Worm (Caenorhabditis elegans) whole organism, dauer: ENCODE results near the gene F13A7.1.
"Not testable (repeated sequence)": the region's sequence is repeated elsewhere in the genome, so short reads cannot be mapped to it uniquely, and the experiment has no call there.

Experiments used
- unc-62 ChIP-seq: sonication (generic microtip); optimal IDR thresholded peaks from 2 replicates; lab custom pipeline; 2017; ENCODE audit warnings: missing biosample characterization, missing genetic modification reagents, missing genetic modification characterization

Gene F13A7.1

DNA sequence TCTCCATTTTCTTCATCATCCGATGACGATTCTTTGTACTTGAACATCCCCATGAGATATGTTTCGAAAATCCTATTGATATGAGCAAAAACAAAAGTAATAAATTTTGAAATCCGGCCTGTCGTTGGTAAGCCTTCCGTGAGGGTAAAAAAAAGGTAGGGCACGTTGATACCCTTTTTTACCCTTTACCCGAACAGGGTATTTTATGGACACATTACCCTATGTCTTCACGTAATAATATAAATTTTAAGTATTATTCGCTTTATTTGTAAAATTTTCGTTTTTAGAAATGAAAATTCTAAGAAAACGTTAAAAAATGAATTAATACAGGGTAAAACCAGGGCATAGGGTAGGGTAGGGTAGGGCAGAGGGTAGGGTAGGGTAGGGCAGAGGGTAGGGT lies 6.0 kb upstream of the F13A7.1 start, which contains the start of gene F13A7.7:
Gene F13A7.7, minus strand, starts transcription at position 101 of the 400 bp plus-strand sequence.
- TF ChIP-seq unc-62 (GFP tag; lab: Kevin White, UChicago), result not testable (repeated sequence)

DNA sequence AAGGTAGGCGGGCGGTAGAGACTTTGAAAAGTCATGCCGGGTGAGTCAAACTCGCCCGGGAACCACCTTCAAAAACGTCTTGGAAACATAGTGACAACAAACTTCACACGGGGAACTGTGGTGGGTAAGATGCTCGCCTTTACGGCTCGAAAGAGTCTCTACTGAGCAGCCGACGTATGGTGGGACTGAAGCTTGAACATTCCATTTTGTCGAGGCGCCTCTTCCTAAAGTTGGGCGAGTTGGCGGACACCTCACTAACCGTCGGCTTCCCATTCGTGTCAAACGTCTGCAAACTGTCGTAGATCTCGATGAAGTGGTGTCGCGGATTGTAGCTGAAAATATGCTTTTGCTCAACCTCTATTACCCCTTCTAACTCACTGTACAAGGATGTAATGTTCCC lies 5.2 kb upstream of the F13A7.1 start:
- no peak for TF ChIP-seq unc-62 (GFP tag; lab: Kevin White, UChicago)

DNA sequence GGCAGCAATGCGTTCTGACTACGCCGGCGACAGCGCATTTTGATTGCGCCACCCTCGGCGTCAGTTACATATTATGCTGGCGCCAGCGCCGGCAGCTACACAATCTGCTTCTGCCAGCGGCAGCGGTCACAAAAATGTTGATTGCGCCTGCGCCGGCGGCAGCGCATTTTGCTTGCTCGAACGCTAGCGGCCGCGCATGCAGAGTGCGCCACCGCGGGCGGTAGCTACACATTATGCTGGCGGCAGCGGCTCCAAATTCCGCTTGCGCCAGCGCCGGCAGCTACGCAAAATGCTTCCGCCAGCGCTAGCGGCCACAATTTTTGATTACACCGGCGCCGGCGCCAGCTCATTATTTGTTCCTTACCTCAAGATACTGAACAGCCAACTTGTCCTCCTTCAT lies 561 bp downstream of the F13A7.1 start:
- no peak for TF ChIP-seq unc-62 (GFP tag; lab: Kevin White, UChicago)

DNA sequence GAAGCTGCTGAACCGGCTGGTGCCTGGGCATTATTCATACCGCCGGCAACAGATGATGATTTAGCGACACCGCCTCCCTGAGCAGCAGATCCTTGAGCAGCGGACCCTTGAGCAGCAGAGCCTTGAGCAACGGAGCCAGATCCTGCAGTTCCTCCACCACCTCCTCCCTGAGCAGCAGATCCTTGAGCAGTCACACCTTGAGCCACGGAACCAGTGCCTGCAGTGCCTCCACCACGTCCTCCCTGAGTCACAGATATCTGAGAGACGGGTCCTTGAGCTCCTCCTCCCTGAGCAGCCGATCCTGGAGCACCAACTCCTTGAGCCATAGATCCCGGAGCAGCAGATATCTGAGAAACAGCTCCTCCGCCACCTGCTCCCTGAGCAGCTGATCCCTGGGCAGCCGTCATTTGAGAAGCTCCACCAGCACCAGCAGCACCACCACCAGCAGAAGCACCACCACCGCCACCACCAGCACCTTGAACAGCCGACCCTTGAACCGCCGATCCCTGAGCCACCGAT lies 1.3 kb downstream of the F13A7.1 start:
- no peak for TF ChIP-seq unc-62 (GFP tag; lab: Kevin White, UChicago)

DNA sequence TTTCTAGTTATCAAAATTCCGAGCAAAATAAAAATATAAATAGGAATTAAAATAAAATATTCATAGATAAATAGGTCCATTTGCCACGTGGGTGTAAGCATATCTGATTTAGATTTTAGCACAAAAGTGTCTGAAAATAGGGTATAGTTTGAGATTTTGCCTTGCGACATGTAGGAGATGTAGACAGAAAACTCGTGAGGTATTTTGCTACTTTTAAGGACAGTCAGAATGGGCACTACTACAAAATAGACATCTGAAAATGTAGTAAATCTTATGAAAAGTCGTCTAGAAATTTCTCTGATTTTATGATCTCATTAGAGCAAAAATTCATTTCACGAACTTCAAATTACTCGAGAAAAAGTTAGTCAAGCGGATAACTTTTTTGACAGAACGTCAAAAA lies 3.1 kb downstream of the F13A7.1 start, which contains the start of gene srv-34:
Gene srv-34, minus strand, starts transcription at position 101 of the 400 bp plus-strand sequence.
- no peak for TF ChIP-seq unc-62 (GFP tag; lab: Kevin White, UChicago)

DNA sequence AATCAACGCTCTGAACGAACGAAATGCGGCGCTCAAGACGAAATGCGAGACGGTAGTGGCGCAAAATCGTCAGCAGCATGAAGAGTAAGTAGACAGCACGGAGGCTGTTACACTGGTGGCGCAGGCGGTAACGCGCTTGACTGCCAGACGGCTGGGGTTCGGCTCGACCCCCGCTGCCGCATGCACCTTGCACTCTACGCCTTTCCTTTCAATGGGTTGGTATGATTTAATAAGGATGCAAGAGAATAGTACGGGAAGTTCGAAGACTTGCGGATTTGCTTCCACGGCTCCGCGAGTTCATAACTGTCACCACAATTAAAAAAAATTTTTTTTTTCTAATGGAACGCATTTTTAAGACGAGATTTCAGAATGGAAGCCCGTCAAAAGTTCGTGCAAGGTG lies 7.7 kb downstream of the F13A7.1 start:
- TF ChIP-seq unc-62 (GFP tag; lab: Kevin White, UChicago), result no peak

DNA sequence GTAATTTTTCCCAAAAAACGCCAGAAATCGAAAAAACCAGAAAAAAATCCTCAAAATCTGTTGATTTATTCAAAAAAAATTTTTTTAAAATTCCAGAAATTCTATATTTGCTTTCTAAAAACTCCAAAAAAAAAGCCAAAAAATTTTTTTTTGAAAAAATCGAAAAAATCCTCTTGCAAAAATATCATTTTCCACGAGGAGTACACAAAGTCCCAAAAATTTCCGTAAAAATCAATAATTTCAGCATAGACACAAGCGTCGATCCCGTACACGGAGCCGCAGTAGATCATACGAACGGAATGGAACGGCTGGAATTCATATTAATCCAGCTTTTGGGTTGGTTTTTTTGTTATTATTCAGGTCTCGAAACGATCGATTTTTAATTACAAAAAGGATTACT lies 9.6 kb downstream of the F13A7.1 start:
- TF ChIP-seq unc-62 (GFP tag; lab: Kevin White, UChicago), result no peak

DNA sequence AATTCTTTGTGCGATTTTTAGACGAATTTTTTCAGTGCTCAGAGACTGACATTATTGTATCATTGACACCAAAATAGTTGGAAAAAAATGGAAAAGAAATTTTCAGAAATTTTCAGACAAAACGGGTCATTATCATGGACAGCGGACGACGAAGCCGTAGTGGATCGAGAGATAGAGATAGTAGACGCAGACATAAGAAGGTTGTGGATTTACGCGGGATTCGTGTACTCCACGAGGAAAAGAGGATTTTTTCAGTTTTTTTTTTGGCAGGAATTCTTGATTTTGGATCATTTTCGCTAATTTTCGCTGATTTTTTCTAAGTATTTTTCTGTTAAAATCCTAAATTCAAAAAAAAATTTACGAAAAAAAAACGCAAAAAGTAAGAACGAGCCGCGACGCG lies 10.2 kb downstream of the F13A7.1 start, which contains the start of gene W08G11.3:
Gene W08G11.3, plus strand, starts transcription at position 107 of the 400 bp plus-strand sequence.
- no peak for TF ChIP-seq unc-62 (GFP tag; lab: Kevin White, UChicago)

DNA sequence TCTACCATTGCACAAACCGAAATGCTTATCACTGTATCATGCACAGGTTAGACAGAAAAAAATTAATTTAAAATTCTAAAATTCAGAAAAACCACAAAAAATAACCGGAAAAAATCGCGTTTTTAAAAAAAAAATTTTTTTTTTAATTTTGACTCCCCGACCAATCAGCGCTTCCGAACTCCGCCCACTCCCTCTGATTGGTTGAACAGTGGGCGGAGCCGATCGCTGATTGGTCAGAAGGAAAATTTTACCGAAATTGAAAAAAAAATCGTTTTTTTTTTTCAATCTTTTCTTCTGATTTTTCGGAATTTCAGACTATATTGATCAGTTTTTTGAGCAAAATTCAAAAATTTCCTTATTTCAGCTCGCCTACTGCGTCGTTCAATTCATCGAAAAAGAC lies 16.4 kb downstream of the F13A7.1 start:
- no peak for TF ChIP-seq unc-62 (GFP tag; lab: Kevin White, UChicago)

DNA sequence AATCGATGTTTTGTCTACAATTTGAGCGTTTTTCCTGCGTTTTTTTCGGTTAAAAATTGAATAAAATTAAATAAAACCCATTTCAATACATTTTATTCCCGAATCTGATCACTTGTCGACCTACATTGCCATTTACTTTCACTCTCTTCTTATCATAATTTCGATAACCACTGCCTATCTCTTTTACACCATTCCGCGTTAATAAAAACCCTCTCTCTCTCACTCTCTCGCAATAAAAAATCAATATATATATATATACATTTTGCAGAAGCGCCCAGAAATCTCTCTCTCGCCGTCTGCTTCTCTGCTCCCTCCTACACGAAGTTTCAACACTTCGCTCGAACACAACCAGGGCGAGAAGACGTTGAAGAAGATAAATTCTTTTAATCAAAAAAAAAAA lies 20.5 kb downstream of the F13A7.1 start, which contains the start of gene pptr-1:
Gene pptr-1, plus strand, starts transcription at position 269 of the 400 bp plus-strand sequence.
- TF ChIP-seq unc-62 (GFP tag; lab: Kevin White, UChicago), result no peak

DNA sequence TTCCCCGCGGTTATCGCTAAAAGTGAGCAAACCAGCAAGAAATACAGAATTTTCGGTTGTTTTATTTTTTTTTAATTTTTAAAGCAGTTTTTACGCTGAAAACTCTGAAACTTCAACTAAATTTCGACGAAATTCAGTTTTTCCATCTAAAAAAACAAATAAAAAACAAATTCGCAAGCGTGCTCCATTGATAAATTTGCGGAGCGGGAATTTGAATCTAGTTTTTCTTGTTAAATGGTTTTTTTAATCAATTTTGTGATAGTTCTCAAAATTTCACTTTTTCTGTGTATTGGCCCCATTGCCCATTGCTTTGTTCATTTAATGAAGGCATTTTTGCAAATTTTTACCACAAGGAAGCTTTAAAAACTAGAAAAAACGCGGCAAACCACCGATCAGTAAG lies 21.0 kb downstream of the F13A7.1 start:
- no peak for TF ChIP-seq unc-62 (GFP tag; lab: Kevin White, UChicago)

DNA sequence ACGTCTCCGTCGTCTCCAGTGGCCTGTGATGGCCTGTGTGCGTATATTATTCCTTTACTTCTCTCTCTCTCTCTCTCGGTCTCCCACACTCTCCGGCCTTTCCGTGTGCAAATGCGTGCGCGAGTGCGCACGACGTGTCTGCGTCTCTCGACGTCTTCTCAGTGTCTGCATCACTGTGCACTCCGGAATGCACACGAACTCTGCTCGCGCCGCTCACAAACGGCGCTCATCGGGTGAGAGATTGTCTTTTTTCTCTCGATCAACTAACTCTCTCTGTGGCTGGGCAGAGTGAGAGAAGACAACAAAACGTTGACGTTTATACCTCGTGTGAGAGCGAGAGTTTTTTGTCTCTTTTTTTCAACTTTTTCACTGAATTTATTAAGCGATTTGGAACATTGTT lies 21.8 kb downstream of the F13A7.1 start:
- TF ChIP-seq unc-62 (GFP tag; lab: Kevin White, UChicago), result no peak

DNA sequence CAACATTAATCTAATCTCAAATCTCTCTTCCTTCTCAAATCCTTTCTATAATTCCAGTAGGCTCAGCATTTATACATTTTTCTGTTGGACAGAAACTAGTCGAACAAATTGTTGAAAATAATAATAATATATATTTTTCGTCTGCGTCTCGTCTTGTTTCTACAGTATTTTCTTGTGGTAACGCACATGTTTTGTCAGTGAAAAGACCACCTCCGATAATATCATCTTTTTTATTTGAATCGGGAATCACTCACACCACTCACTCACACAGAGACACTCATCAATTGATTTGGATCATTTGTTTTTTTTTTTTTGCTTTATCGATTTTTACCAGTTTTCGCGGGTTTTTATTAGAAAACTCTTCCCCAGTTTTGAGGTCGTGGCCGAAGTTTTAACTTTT lies 23.1 kb downstream of the F13A7.1 start:
- no peak for TF ChIP-seq unc-62 (GFP tag; lab: Kevin White, UChicago)

DNA sequence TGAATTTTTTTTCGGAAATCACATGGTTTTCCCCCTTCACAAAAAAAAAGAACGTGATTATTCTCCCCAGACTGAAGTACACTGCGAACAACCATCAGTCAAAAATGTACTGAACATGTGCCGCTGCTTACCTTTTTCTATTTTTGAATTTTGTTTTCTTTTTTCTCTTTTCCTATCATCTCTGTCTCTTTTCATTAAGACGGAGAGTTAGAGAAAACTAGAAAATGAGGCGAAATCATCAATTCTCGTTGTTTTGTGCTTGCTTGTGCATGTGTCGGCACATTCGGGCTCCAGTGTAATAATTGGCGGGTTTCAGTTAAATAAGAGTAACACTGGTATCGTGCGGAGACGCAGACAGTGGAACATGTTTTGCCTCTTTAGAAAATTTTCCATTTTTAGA lies 25.5 kb downstream of the F13A7.1 start:
- TF ChIP-seq unc-62 (GFP tag; lab: Kevin White, UChicago), result no peak

DNA sequence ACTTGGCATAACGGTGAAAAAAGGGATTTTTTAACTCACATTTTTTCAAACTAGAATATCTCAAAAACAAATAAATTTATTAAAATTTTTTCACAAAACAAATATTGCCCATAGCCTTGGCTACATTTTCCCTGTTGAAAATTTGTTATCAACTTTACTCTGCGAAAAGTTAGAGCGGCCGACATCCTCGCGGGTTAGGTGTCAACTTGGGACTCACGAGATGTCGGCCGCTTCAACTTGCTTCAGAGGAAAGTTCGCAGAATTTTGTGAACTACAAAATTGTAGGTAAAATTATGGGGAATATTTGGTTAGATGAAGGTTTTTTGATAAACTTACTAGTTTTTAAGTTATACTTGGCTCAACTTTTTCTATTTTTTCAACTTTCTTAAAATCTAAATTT lies 26.0 kb downstream of the F13A7.1 start:
- TF ChIP-seq unc-62 (GFP tag; lab: Kevin White, UChicago), result no peak

DNA sequence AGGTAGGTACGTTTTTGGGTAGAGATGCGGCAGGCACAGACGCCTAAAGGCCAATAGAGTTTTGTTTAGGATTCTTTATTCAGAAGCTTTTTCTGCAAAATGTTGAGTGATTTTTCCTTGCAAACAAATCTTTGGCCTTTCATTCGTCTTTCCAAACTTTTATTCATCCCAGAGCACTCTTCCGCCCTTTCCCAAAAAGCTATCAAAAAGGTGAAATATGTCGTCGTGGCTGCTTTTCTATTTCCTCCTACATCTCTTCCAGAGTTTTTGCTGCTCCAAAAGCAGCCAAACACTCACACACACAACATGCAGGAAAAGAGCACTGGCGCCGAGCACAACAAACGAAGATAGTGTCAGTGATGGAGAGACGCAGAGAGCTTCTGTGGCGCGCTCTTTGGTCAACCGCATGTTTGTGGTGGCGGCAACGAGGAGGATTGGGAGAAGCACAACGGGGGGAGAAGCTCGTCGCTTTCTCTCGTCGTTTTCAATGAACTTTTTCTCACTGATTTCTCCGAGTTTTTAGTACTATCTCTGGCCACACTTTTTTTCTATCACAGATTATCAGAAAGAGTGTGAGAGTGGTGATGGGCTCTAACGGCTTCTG lies 26.9 kb downstream of the F13A7.1 start:
- no peak for TF ChIP-seq unc-62 (GFP tag; lab: Kevin White, UChicago)

DNA sequence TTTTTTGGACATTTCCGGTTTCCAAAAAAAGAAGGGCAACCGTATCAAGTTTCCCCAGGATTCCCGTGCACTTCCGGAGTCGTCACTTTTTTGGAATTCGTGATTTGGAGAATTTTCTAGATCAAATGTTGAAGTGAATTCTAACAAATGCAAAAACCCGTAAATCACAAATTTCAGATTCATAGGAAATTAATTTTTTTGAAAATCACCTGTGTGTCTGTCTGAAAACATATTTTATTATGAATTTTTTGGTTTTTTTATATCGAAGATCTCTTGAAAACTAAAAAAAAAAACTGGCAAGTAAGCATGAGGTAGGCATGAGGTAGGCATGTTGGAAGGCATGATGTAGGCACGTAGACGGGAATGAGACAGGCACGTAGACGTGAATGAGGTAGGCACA lies 27.7 kb downstream of the F13A7.1 start:
- TF ChIP-seq unc-62 (GFP tag; lab: Kevin White, UChicago), result no peak
